Worm (Caenorhabditis elegans): ENCODE measurements around the gene ttr-45.
A peak's percentile ranks its signal among the peaks of the same experiment; 100 is the strongest.

The ttr-45 gene

DNA sequence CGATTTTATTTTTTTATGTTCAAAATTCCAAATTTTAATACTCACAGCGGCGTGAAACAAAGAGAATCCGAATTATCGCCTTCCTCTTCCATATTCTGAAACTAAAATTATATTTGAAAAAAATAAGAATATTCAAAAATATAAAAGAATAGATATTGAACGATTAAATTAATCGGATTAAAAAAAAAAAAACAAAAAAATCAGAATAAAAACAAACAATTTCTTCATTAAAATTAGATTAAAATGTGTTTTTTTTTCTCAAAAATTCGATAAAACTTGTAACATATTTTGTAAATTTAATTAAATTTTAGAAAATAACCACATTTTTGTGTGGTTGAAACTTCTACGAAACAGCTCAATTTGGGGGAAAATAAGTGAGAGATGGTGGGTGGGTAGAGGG, 28.8 kb downstream of the ttr-45 start, which contains the start of gene cpsf-3:
TSS of gene cpsf-3 (minus strand) at position 101 of the 400 bp plus-strand sequence.
- TF ChIP-seq hlh-8 (tag; optimal IDR thresholded peaks at IDR 0.05) (no peak), elt-2 (tag; optimal IDR thresholded peaks at IDR 0.05) (no peak), fkh-6 (tag; optimal IDR thresholded peaks at IDR 0.05) (no peak), ceh-45 (GFP tag; IDR thresholded peaks at IDR 0.05) (no peak), rnt-1 (tag; optimal IDR thresholded peaks at IDR 0.05) (no peak), K09A11.1 (tag; optimal IDR thresholded peaks at IDR 0.05; ENCODE audit: insufficient read depth) (no peak), pros-1 (tag; optimal IDR thresholded peaks at IDR 0.05) (no peak), ceh-48 (tag; optimal IDR thresholded peaks at IDR 0.05) (no peak), pha-2 (tag; optimal IDR thresholded peaks at IDR 0.05) (no peak), ceh-34 (tag; optimal IDR thresholded peaks at IDR 0.05) (no peak), lim-6 (tag; optimal IDR thresholded peaks at IDR 0.05) (no peak), tbx-7 (tag; optimal IDR thresholded peaks at IDR 0.05) (no peak)

DNA sequence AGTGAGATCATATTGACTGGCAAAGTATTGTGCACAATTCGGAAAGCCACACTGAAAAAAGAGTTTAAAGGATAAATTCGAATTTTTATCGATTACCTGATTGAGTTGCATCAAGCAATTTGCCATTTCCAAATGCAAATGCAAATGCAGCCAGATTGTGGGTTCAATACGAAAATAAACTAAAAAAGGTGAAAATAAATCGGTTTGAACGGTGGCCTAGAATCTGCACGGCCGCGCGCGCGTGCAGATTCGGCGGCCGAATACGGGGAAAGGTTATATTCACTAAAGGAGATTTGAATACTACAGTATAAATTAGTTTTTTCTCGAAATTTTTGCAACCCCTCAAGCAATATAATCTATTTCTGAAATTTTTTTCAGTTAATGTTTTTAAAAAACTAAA, 35.3 kb downstream of the ttr-45 start, which contains the start of gene Y67H2A.10:
TSS of gene Y67H2A.10 (minus strand) at position 184 of the 400 bp plus-strand sequence.
- TF ChIP-seq ceh-2 (tag; optimal IDR thresholded peaks at IDR 0.05) (peak; percentile 72), C08G9.2 (tag; optimal IDR thresholded peaks at IDR 0.05) (peak; percentile 80), hlh-15 (tag; optimal IDR thresholded peaks at IDR 0.05) (no peak), fkh-6 (tag; optimal IDR thresholded peaks at IDR 0.05) (no peak), ttx-3 (tag; optimal IDR thresholded peaks at IDR 0.05) (peak; percentile 7), elt-2 (tag; optimal IDR thresholded peaks at IDR 0.05) (peak; percentile 47), nfya-1 (tag; optimal IDR thresholded peaks at IDR 0.05) (no peak), hlh-8 (tag; optimal IDR thresholded peaks at IDR 0.05) (peak; percentile 23), zip-5 (tag; optimal IDR thresholded peaks at IDR 0.05) (peak; percentile 57), pha-2 (tag; optimal IDR thresholded peaks at IDR 0.05) (no peak), tbx-7 (tag; optimal IDR thresholded peaks at IDR 0.05) (peak; percentile 22), elt-4 (tag; optimal IDR thresholded peaks at IDR 0.05) (no peak), ceh-14 (tag; optimal IDR thresholded peaks at IDR 0.05) (no peak), sox-2 (GFP tag; IDR thresholded peaks at IDR 0.05) (no peak), ceh-6 (GFP tag; optimal IDR thresholded peaks at IDR 0.05) (no peak), fax-1 (tag; optimal IDR thresholded peaks at IDR 0.05) (no peak), sox-4 (tag; optimal IDR thresholded peaks at IDR 0.05) (no peak), ceh-24 (tag; optimal IDR thresholded peaks at IDR 0.05) (no peak), nhr-11 (tag; optimal IDR thresholded peaks at IDR 0.05) (no peak), pqm-1 (tag; optimal IDR thresholded peaks at IDR 0.05) (no peak), pros-1 (tag; optimal IDR thresholded peaks at IDR 0.05) (no peak), hlh-30 (tag; optimal IDR thresholded peaks at IDR 0.05; ENCODE audit: insufficient read depth) (no peak), ets-4 (tag; optimal IDR thresholded peaks at IDR 0.05) (peak; percentile 26), ceh-31 (tag; optimal IDR thresholded peaks at IDR 0.05) (peak; percentile 77), dmd-4 (tag; optimal IDR thresholded peaks at IDR 0.05; ENCODE audit: borderline replicate concordance) (no peak)

DNA sequence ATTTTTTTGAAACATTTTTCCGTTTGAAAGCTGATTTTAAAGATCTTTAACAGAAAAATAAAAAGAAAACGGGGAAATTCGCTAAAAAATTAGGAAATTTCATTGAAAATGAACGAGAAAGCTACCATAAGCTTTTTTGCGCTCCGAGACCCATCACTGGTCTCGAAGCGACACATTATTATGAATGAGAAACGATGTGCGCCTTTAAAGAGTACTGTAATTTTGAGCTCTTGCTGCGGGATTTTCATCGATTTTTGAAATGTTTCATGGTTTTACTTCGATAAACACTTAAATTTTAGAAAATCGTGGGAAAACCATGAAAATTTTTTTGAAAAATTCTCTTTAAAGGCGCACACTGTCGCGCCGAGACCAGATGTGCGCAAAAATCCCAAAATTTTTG, 36.2 kb downstream of the ttr-45 start:
- TF ChIP-seq ceh-45 (GFP tag; IDR thresholded peaks at IDR 0.05) (no peak), dmd-4 (tag; optimal IDR thresholded peaks at IDR 0.05; ENCODE audit: borderline replicate concordance) (no peak), ceh-30 (tag; optimal IDR thresholded peaks at IDR 0.05) (no peak), ceh-34 (tag; optimal IDR thresholded peaks at IDR 0.05) (no peak), fkh-10 (GFP tag; optimal IDR thresholded peaks at IDR 0.05) (no peak), tbx-7 (tag; optimal IDR thresholded peaks at IDR 0.05) (no peak), ahr-1 (tag; optimal IDR thresholded peaks at IDR 0.05) (no peak), npax-4 (tag; optimal IDR thresholded peaks at IDR 0.05) (no peak), ref-2 (tag; optimal IDR thresholded peaks at IDR 0.05) (no peak), tbx-2 (tag; optimal IDR thresholded peaks at IDR 0.05) (no peak), sox-4 (tag; optimal IDR thresholded peaks at IDR 0.05) (no peak), che-1 (tag; optimal IDR thresholded peaks at IDR 0.05) (no peak)

DNA sequence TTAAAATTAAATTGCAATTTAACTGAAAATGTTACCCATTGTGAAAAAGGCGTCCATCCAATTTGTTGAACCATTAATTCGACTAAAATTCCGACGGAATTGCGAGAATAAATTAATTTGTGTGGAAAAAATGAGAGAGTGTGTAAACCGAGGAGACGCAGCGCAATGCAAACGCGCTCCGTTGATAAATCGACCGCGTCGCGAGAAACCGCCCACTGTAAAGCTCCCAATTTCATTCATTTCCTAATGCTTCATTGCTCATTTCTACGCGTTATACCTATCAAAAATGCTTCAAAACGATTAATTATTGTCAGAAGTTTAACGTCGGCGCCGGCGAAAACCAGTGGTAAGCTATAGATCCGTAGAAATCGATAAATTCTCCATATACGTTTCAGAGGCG, 43.7 kb downstream of the ttr-45 start, which contains the start of the genes Y67H2A.2 and micu-1:
TSS of gene Y67H2A.2 (minus strand) at position 74 of the 400 bp plus-strand sequence.
TSS of gene micu-1 (plus strand) at position 181 of the 400 bp plus-strand sequence.
- TF ChIP-seq unc-42 (tag; optimal IDR thresholded peaks at IDR 0.05) (peak; percentile 100), che-1 (tag; optimal IDR thresholded peaks at IDR 0.05) (no peak), unc-55 (GFP tag; optimal IDR thresholded peaks at IDR 0.05) (peak; percentile 63), dmd-4 (tag; optimal IDR thresholded peaks at IDR 0.05; ENCODE audit: borderline replicate concordance) (no peak), ceh-14 (tag; optimal IDR thresholded peaks at IDR 0.05) (peak; percentile 78), eyg-1 (tag; optimal IDR thresholded peaks at IDR 0.05) (no peak), ets-4 (tag; optimal IDR thresholded peaks at IDR 0.05) (no peak), ceh-2 (tag; optimal IDR thresholded peaks at IDR 0.05) (no peak), ceh-48 (tag; optimal IDR thresholded peaks at IDR 0.05) (peak; percentile 33), ceh-31 (tag; optimal IDR thresholded peaks at IDR 0.05) (peak; percentile 51), nfya-1 (tag; optimal IDR thresholded peaks at IDR 0.05) (peak; percentile 69), syd-9 (tag; optimal IDR thresholded peaks at IDR 0.05) (no peak), ceh-9 (tag; optimal IDR thresholded peaks at IDR 0.05) (no peak), tbx-2 (tag; optimal IDR thresholded peaks at IDR 0.05) (no peak), ceh-18 (tag; optimal IDR thresholded peaks at IDR 0.05) (peak; percentile 60), unc-86 (tag; optimal IDR thresholded peaks at IDR 0.05) (peak; percentile 39), sox-2 (GFP tag; IDR thresholded peaks at IDR 0.05) (no peak), K09A11.1 (tag; optimal IDR thresholded peaks at IDR 0.05; ENCODE audit: insufficient read depth) (peak; percentile 7), ama-1 (optimal IDR thresholded peaks at IDR 0.05) (no peak), pros-1 (tag; optimal IDR thresholded peaks at IDR 0.05) (no peak), ceh-45 (GFP tag; IDR thresholded peaks at IDR 0.05) (no peak)

Measured in whole organism, late embryonic.